Worm (Caenorhabditis elegans) whole organism, early embryonic: ENCODE data around the gene F26A1.3.

Source experiments
- B0310.2 ChIP-seq: sonication (generic microtip); optimal IDR thresholded peaks from 2 replicates; lab custom pipeline; 2016; ENCODE audit warnings: mild to moderate bottlenecking, missing genetic modification characterization, missing compliant biosample characterization
- F13C5.2 ChIP-seq: sonication (generic microtip); optimal IDR thresholded peaks from 2 replicates; lab custom pipeline; 2017; ENCODE audit warnings: mild to moderate bottlenecking, missing genetic modification characterization, inconsistent platforms, missing compliant biosample characterization
- aly-1 ChIP-seq: sonication (generic microtip); optimal IDR thresholded peaks from 2 replicates; lab custom pipeline; 2016; ENCODE audit warnings: missing genetic modification characterization, missing compliant biosample characterization
- ama-1 ChIP-seq: fragments of 150-350 bp; optimal IDR thresholded peaks from 2 replicates; lab custom pipeline; 2014
- ceh-13 ChIP-seq: fragments of 200-800 bp; sonication (Bioruptor generic); optimal IDR thresholded peaks from 2 replicates; lab custom pipeline; 2018; ENCODE audit warnings: mild to moderate bottlenecking, missing genetic modification characterization, missing compliant biosample characterization
- ceh-36 ChIP-seq: sonication (generic microtip); optimal IDR thresholded peaks from 2 replicates; lab custom pipeline; 2016; ENCODE audit warnings: missing genetic modification characterization, inconsistent platforms, missing compliant biosample characterization
- ets-7 ChIP-seq: sonication (generic microtip); optimal IDR thresholded peaks from 2 replicates; lab custom pipeline; 2016; ENCODE audit warnings: missing genotype, missing genetic modification characterization, missing compliant biosample characterization
- flt-1 ChIP-seq: fragments of 200-800 bp; sonication (Bioruptor generic); IDR thresholded peaks from 2 replicates; pipeline ENCODE4 v1.3.6; 2022; ENCODE audit warnings: missing genetic modification characterization, missing compliant biosample characterization
- hmbx-1 ChIP-seq: sonication (generic microtip); optimal IDR thresholded peaks from 2 replicates; lab custom pipeline; 2016; ENCODE audit warnings: mild to moderate bottlenecking, missing genetic modification characterization, missing compliant biosample characterization
- hmg-4 ChIP-seq: fragments of 200-800 bp; sonication (Bioruptor generic); optimal IDR thresholded peaks from 2 replicates; lab custom pipeline; 2018; ENCODE audit warnings: mild to moderate bottlenecking, missing genetic modification characterization, missing compliant biosample characterization
- hnd-1 ChIP-seq: sonication (generic microtip); optimal IDR thresholded peaks from 2 replicates; lab custom pipeline; 2016; ENCODE audit warnings: missing genetic modification characterization, missing compliant biosample characterization
- pes-1 ChIP-seq: fragments of 200-800 bp; sonication (Bioruptor generic); IDR thresholded peaks from 2 replicates; pipeline ENCODE4 v1.3.6; 2022; ENCODE audit warnings: missing genetic modification reagents, missing genetic modification characterization, missing compliant biosample characterization
- scrt-1 ChIP-seq: fragments of 200-800 bp; sonication (Bioruptor generic); IDR thresholded peaks from 2 replicates; pipeline ENCODE4 v1.3.6; 2022; ENCODE audit warnings: missing genetic modification characterization, missing compliant biosample characterization
- sea-1 ChIP-seq: fragments of 200-800 bp; sonication (Bioruptor generic); conservative IDR thresholded peaks from 2 replicates; pipeline ENCODE4 v1.3.6; 2022; ENCODE audit warnings: missing genetic modification characterization, missing compliant biosample characterization
- tbx-11 ChIP-seq: fragments of 200-800 bp; sonication (Bioruptor generic); IDR thresholded peaks from 2 replicates; pipeline ENCODE4 v1.3.6; 2022; ENCODE audit warnings: missing genetic modification characterization, missing compliant biosample characterization
- tbx-37 ChIP-seq: fragments of 200-800 bp; sonication (Bioruptor generic); conservative IDR thresholded peaks from 2 replicates; pipeline ENCODE4 v1.3.6; 2022; ENCODE audit warnings: missing genetic modification reagents, missing genetic modification characterization, missing compliant biosample characterization
- tra-4 ChIP-seq: sonication (generic microtip); optimal IDR thresholded peaks from 2 replicates; lab custom pipeline; 2017; ENCODE audit warnings: missing genetic modification characterization, missing compliant biosample characterization

F26A1.3 gene

DNA sequence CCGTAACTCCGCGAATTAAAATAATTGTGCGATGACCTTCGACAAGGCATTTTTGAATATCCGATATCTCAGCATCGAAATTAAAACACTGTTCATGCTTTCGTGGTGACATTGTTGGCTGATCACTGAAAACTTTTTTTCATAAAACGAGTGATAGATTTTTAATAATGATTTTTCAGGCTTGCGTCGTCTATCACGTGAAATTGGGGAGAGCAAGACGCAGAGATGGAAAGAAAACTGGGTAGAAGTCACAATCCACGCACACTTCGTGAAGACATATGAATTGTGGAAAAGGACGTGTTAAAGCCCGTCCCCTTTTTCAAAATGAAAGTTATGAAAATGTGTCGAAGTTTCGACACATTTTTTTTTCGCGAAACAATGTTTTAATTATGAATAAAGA, 23.0 kb downstream of the F26A1.3 start, which contains the start of gene nonu-1:
TSS of gene nonu-1 (minus strand) at position 169 of the 400 bp plus-strand sequence.
- TF ChIP-seq ama-1 (lab: Kevin White, UChicago) (no peak), ets-7 (tag; lab: Kevin White, UChicago) (no peak), ceh-13 (no peak), tbx-11 (no peak), aly-1 (no peak), tbx-37 (GFP tag; lab: Robert Waterston, UW) (no peak), pes-1 (GFP tag; lab: Robert Waterston, UW) (no peak), hmg-4 (GFP tag; lab: Kevin White, UChicago) (no peak), scrt-1 (no peak), hmbx-1 (tag; lab: Kevin White, UChicago) (no peak)

DNA sequence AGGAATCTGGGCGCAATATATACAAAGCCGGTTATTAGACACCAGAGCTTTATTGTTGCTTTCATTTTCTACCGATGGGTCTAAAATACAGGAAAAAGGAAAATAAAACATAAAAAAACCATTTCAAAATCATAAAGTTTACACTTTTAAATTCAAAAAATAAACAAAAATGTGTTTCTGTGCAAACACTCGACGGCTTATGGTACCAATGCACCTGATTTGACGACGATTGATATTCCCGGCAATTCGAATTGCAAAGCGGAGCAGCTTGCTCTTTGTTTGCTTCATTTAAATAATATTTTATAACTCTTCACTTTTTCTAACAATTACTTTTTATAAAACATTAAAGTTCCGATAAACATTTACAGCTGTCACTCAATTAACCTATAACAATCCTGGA, 23.4 kb downstream of the F26A1.3 start, which contains the start of gene F26A1.1:
TSS of gene F26A1.1 (plus strand) at position 369 of the 400 bp plus-strand sequence.
- no peak for TF ChIP-seq pes-1 (GFP tag; lab: Robert Waterston, UW)
- TF ChIP-seq scrt-1: no peak
- TF ChIP-seq sea-1: no peak
- no peak for TF ChIP-seq flt-1 (GFP tag; lab: Robert Waterston, UW)
- no peak for TF ChIP-seq ama-1 (lab: Kevin White, UChicago)
- no peak for TF ChIP-seq B0310.2 (tag; lab: Kevin White, UChicago)
- TF ChIP-seq hmbx-1 (tag; lab: Kevin White, UChicago): no peak
- no peak for TF ChIP-seq aly-1
- TF ChIP-seq ceh-36 (tag; lab: Kevin White, UChicago): no peak
- TF ChIP-seq tbx-11: no peak
- TF ChIP-seq tra-4 (tag; lab: Kevin White, UChicago): no peak

DNA sequence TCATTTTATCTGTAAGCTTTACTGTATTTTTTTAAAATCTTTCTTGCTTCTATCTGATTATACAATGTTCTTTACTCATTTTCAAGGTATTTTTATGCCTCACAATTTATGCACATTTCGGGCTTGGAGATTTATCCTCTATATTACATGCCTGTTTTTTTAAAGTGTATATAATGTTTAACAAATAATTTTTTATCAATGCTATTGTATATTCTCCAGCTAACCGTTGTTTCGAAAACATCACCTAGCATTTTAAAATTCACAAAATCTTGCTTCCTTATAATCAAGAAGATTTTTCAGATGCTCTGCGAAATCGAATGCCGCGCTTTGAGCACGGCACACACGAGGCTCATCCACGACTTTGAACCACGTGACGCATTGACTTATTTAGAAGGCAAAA, 25.3 kb downstream of the F26A1.3 start, which contains the start of gene ced-4:
TSS of gene ced-4 (plus strand) at position 301 of the 400 bp plus-strand sequence.
- no peak for TF ChIP-seq ceh-36 (tag; lab: Kevin White, UChicago)
- TF ChIP-seq scrt-1: no peak
- TF ChIP-seq hmbx-1 (tag; lab: Kevin White, UChicago): no peak
- TF ChIP-seq hmg-4 (GFP tag; lab: Kevin White, UChicago): no peak
- TF ChIP-seq F13C5.2 (tag; lab: Kevin White, UChicago): no peak
- TF ChIP-seq tbx-37 (GFP tag; lab: Robert Waterston, UW): no peak
- no peak for TF ChIP-seq ets-7 (tag; lab: Kevin White, UChicago)
- TF ChIP-seq ceh-13: no peak
- no peak for TF ChIP-seq pes-1 (GFP tag; lab: Robert Waterston, UW)
- no peak for TF ChIP-seq aly-1
- TF ChIP-seq sea-1: no peak
- no peak for TF ChIP-seq flt-1 (GFP tag; lab: Robert Waterston, UW)
- no peak for TF ChIP-seq B0310.2 (tag; lab: Kevin White, UChicago)
- no peak for TF ChIP-seq tbx-11
- TF ChIP-seq ama-1 (lab: Kevin White, UChicago): no peak
- TF ChIP-seq hnd-1: no peak

ce11 chrIII:4854918-4855317, 28.2 kb downstream of the F26A1.3 start, which contains the start of gene C35D10.8:
Gene C35D10.8 (plus strand): TSS chrIII:4855218.
- TF ChIP-seq ceh-36 (tag; lab: Kevin White, UChicago) (no peak), tbx-37 (GFP tag; lab: Robert Waterston, UW) (no peak), ets-7 (tag; lab: Kevin White, UChicago) (no peak), sea-1 (no peak), ama-1 (lab: Kevin White, UChicago) (no peak), F13C5.2 (tag; lab: Kevin White, UChicago) (no peak), flt-1 (GFP tag; lab: Robert Waterston, UW) (no peak), scrt-1 (no peak), ceh-13 (no peak), B0310.2 (tag; lab: Kevin White, UChicago) (no peak), pes-1 (GFP tag; lab: Robert Waterston, UW) (no peak), hnd-1 (no peak), tra-4 (tag; lab: Kevin White, UChicago) (no peak), hmg-4 (GFP tag; lab: Kevin White, UChicago) (no peak), hmbx-1 (tag; lab: Kevin White, UChicago) (no peak), aly-1 (no peak), tbx-11 (no peak)

- TF ChIP-seq ama-1 (lab: Kevin White, UChicago): no peak
- TF ChIP-seq tbx-37 (GFP tag; lab: Robert Waterston, UW): no peak
- TF ChIP-seq hmg-4 (GFP tag; lab: Kevin White, UChicago): no peak
- TF ChIP-seq hmbx-1 (tag; lab: Kevin White, UChicago): no peak
- TF ChIP-seq scrt-1: no peak
- no peak for TF ChIP-seq F13C5.2 (tag; lab: Kevin White, UChicago)
These were observed 29.4 kb downstream of the F26A1.3 start, which contains the start of gene C35D10.7 for ce11 chrIII:4856109-4856508. Gene C35D10.7 (plus strand): TSS chrIII:4856193.

- TF ChIP-seq ceh-13 (no peak), B0310.2 (tag; lab: Kevin White, UChicago) (no peak), ets-7 (tag; lab: Kevin White, UChicago) (no peak), flt-1 (GFP tag; lab: Robert Waterston, UW) (no peak), F13C5.2 (tag; lab: Kevin White, UChicago) (no peak), ama-1 (lab: Kevin White, UChicago) (no peak), pes-1 (GFP tag; lab: Robert Waterston, UW) (no peak), aly-1 (no peak), tbx-37 (GFP tag; lab: Robert Waterston, UW) (no peak), scrt-1 (no peak), tbx-11 (no peak), hnd-1 (no peak), ceh-36 (tag; lab: Kevin White, UChicago) (no peak), tra-4 (tag; lab: Kevin White, UChicago) (no peak), hmg-4 (GFP tag; lab: Kevin White, UChicago) (no peak), hmbx-1 (tag; lab: Kevin White, UChicago) (no peak), sea-1 (no peak)
These were observed 30.3 kb downstream of the F26A1.3 start for ce11 chrIII:4856992-4857391.

DNA sequence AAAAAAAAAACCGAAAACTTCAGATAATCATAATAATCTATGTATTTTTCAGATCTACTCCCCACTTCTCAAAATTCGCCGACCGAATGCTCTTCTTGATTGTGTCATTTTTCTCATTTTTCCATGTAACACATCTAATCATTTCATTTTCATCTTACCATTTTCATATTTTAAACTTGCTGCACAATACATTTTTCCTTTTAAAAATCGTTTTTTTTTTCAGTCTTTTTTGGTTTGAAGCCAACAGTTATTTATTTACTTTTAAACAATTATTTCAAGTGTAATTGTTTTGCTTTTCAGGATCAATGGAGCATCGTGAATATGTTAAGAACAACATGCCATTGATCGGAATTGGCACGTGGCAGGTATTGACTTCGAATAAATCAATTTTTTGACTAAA, 32.3 kb downstream of the F26A1.3 start, which contains the start of gene C35D10.6:
TSS of gene C35D10.6 (plus strand) at position 301 of the 400 bp plus-strand sequence.
- TF ChIP-seq tbx-11 (no peak), flt-1 (GFP tag; lab: Robert Waterston, UW) (no peak), ama-1 (lab: Kevin White, UChicago) (no peak), scrt-1 (no peak), hmg-4 (GFP tag; lab: Kevin White, UChicago) (no peak), ets-7 (tag; lab: Kevin White, UChicago) (no peak)
